Worm (Caenorhabditis elegans) whole organism, L4 larva: Measurements from ENCODE around the gene Y67D2.2.

Experiments used
- F37D6.2 ChIP-seq: sonication (generic microtip); optimal IDR thresholded peaks from 2 replicates; lab custom pipeline; 2016; ENCODE audit warnings: mild to moderate bottlenecking, missing genetic modification characterization, missing compliant biosample characterization
- T26A8.4 ChIP-seq: fragments of 200-800 bp; sonication (Bioruptor generic); IDR thresholded peaks from 2 replicates; pipeline ENCODE4 v1.3.6; 2022; ENCODE audit warnings: missing genetic modification characterization, missing compliant biosample characterization
- Y48G9A.11 ChIP-seq: fragments of 200-800 bp; sonication (Bioruptor generic); IDR thresholded peaks from 2 replicates; pipeline ENCODE4 v1.3.6; 2022; ENCODE audit warnings: missing genetic modification reagents, missing genetic modification characterization, missing compliant biosample characterization
- aha-1 ChIP-seq: fragments of 150-350 bp; peaks from one replicate; lab custom pipeline; 2014; ENCODE audit warnings: missing biosample characterization, missing genetic modification characterization
- arid-1 ChIP-seq: fragments of 200-800 bp; sonication (Bioruptor generic); conservative IDR thresholded peaks from 2 replicates; pipeline ENCODE4 v1.3.6; 2022; ENCODE audit warnings: missing genetic modification reagents, missing genetic modification characterization, missing compliant biosample characterization
- cey-2 ChIP-seq: sonication (generic microtip); optimal IDR thresholded peaks from 3 replicates; lab custom pipeline; 2017; ENCODE audit warnings: missing genetic modification characterization, mild to moderate bottlenecking, missing compliant biosample characterization, antibody characterized with exemption, borderline replicate concordance; ENCODE audit not compliant: insufficient read depth
- daf-8 ChIP-seq: fragments of 200-800 bp; sonication (Bioruptor generic); IDR thresholded peaks from 2 replicates; pipeline ENCODE4 v1.3.6; 2022; ENCODE audit warnings: missing genetic modification characterization, missing compliant biosample characterization
- dpl-1 ChIP-seq: fragments of 150-350 bp; optimal IDR thresholded peaks from 2 replicates; lab custom pipeline; 2014; ENCODE audit warnings: missing biosample characterization, missing genetic modification reagents, missing genetic modification characterization
- egl-27 ChIP-seq: sonication (generic microtip); optimal IDR thresholded peaks from 3 replicates; lab custom pipeline; 2017; ENCODE audit warnings: missing biosample characterization, missing genetic modification reagents, missing genetic modification characterization
- hif-1 ChIP-seq, 2 experiments: sonication (generic microtip); optimal IDR thresholded peaks; 2 replicates each; lab custom pipeline; 2016 to 2017; ENCODE audit warnings: missing compliant biosample characterization in 2 of 2, missing genetic modification characterization in 2 of 2, missing genetic modification reagents in 2 of 2, missing genotype in 2 of 2, mild to moderate bottlenecking in 1 of 2
- mep-1 ChIP-seq: fragments of 150-350 bp; sonication (generic microtip); optimal IDR thresholded peaks from 3 replicates; lab custom pipeline; 2014; ENCODE audit warnings: missing biosample characterization, missing genetic modification characterization
- nhr-76 ChIP-seq: fragments of 150-350 bp; optimal IDR thresholded peaks from 2 replicates; lab custom pipeline; 2014; ENCODE audit warnings: missing biosample characterization, missing genetic modification characterization
- unc-130 ChIP-seq: sonication (generic microtip); optimal IDR thresholded peaks from 2 replicates; lab custom pipeline; 2016; ENCODE audit warnings: missing genetic modification reagents, missing genetic modification characterization, missing compliant biosample characterization

Gene Y67D2.2

ce11 chrIII:1618915-1619314 lies 60.3 kb downstream of the Y67D2.2 start, which contains the start of gene Y22D7AL.10 (continued):
- TF ChIP-seq nhr-76 (tag; lab: Kevin White, UChicago), result peak; percentile 46
- peak; percentile 80 to 93 for TF ChIP-seq hif-1 (tag; optimal IDR thresholded peaks at IDR 0.05; lab: Kevin White, UChicago)
- TF ChIP-seq daf-8, result no peak
- peak; percentile 98 for TF ChIP-seq T26A8.4 (GFP tag; lab: Robert Waterston, UW)
- peak; percentile 99 for TF ChIP-seq mep-1
- TF ChIP-seq aha-1 (tag; lab: Kevin White, UChicago), result peak; percentile 99
- TF ChIP-seq egl-27 (tag; lab: Kevin White, UChicago), result no peak
- TF ChIP-seq arid-1 (GFP tag; lab: Robert Waterston, UW), result peak; percentile 97
- TF ChIP-seq cey-2 (tag; lab: Kevin White, UChicago), result peak; percentile 30
- TF ChIP-seq dpl-1, result peak; percentile 92
- TF ChIP-seq F37D6.2 (tag; lab: Kevin White, UChicago), result peak; percentile 96
- TF ChIP-seq Y48G9A.11, result peak; percentile 95

- TF ChIP-seq aha-1 (tag; lab: Kevin White, UChicago), result peak; percentile 38
- no peak for TF ChIP-seq unc-130 (GFP tag; lab: Kevin White, UChicago)
Measured at ce11 chrIII:1619442-1619841, 60.8 kb downstream of the Y67D2.2 start, which contains the start of gene hsp-60. TSS of gene hsp-60 (plus strand) at chrIII:1619742.
